Worm (Caenorhabditis elegans) whole organism, L3 larva: ENCODE results near the gene pks-1.

Experiments
- mml-1 ChIP-seq: fragments of 150-350 bp; sonication (generic microtip); optimal IDR thresholded peaks from 3 replicates; lab custom pipeline; 2014; ENCODE audit warnings: missing biosample characterization, missing genetic modification characterization
- nhr-12 ChIP-seq: fragments of 150-350 bp; optimal IDR thresholded peaks from 2 replicates; lab custom pipeline; 2014; ENCODE audit warnings: missing biosample characterization, missing genetic modification characterization
- nhr-77 ChIP-seq: fragments of 150-350 bp; optimal IDR thresholded peaks from 2 replicates; lab custom pipeline; 2014; ENCODE audit warnings: missing biosample characterization, missing genetic modification characterization
- unc-39 ChIP-seq: sonication (generic microtip); optimal IDR thresholded peaks from 4 replicates; lab custom pipeline; 2017; ENCODE audit warnings: missing biosample characterization, missing genetic modification characterization
- ztf-11 ChIP-seq: fragments of 150-350 bp; optimal IDR thresholded peaks from 2 replicates; lab custom pipeline; 2014; ENCODE audit warnings: missing biosample characterization, missing genetic modification characterization

DNA sequence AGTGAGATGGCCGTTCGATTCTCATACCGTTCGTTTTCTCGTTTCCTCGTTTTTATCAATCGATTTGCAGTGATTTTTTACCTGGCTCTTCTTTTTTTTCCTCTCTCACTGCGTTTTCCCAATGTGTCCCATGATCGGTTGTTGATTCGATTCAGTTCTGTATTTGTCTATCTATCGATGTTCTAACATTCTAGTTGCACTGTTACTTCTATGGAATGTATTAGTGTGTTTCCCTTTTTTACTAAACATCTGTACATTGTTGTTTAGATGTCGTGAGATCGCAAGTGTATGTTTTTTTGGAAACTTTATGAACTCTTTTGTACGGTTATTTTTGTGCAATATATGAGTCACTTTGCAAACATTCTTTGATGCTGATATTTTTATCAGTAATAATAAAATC, 64.0 kb downstream of the pks-1 start:
- TF ChIP-seq mml-1 (tag; lab: Kevin White, UChicago) (no peak), nhr-77 (tag; lab: Kevin White, UChicago) (no peak), nhr-12 (tag; lab: Kevin White, UChicago) (no peak), ztf-11 (tag; lab: Kevin White, UChicago) (no peak), unc-39 (tag; lab: Kevin White, UChicago) (no peak)
